Worm (Caenorhabditis elegans) whole organism, early embryonic: ENCODE data around the gene eak-3.

Experiments
- F13C5.2 ChIP-seq: sonication (generic microtip); optimal IDR thresholded peaks from 2 replicates; lab custom pipeline; 2017; ENCODE audit warnings: mild to moderate bottlenecking, missing genetic modification characterization, inconsistent platforms, missing compliant biosample characterization
- ama-1 ChIP-seq: fragments of 150-350 bp; optimal IDR thresholded peaks from 2 replicates; lab custom pipeline; 2014
- ceh-13 ChIP-seq: fragments of 200-800 bp; sonication (Bioruptor generic); optimal IDR thresholded peaks from 2 replicates; lab custom pipeline; 2018; ENCODE audit warnings: mild to moderate bottlenecking, missing genetic modification characterization, missing compliant biosample characterization
- ets-7 ChIP-seq: sonication (generic microtip); optimal IDR thresholded peaks from 2 replicates; lab custom pipeline; 2016; ENCODE audit warnings: missing genotype, missing genetic modification characterization, missing compliant biosample characterization
- hnd-1 ChIP-seq: sonication (generic microtip); optimal IDR thresholded peaks from 2 replicates; lab custom pipeline; 2016; ENCODE audit warnings: missing genetic modification characterization, missing compliant biosample characterization
- scrt-1 ChIP-seq: fragments of 200-800 bp; sonication (Bioruptor generic); IDR thresholded peaks from 2 replicates; pipeline ENCODE4 v1.3.6; 2022; ENCODE audit warnings: missing genetic modification characterization, missing compliant biosample characterization
- sea-1 ChIP-seq: fragments of 200-800 bp; sonication (Bioruptor generic); conservative IDR thresholded peaks from 2 replicates; pipeline ENCODE4 v1.3.6; 2022; ENCODE audit warnings: missing genetic modification characterization, missing compliant biosample characterization

ce11 chrIII:1221995-1222394, 45.6 kb upstream of the eak-3 start:
- no peak for TF ChIP-seq ama-1 (lab: Kevin White, UChicago)
- no peak for TF ChIP-seq sea-1 (GFP tag; lab: Robert Waterston, UW)
- TF ChIP-seq ets-7: no peak
- no peak for TF ChIP-seq scrt-1
- no peak for TF ChIP-seq ceh-13
- no peak for TF ChIP-seq F13C5.2 (tag; lab: Kevin White, UChicago)
- no peak for TF ChIP-seq hnd-1 (tag; lab: Kevin White, UChicago)
